Worm (Caenorhabditis elegans) whole organism, L4/young adult: Measurements from ENCODE around the gene ugt-46.

Source experiments
- W03F9.2 ChIP-seq: fragments of 150-350 bp; optimal IDR thresholded peaks from 2 replicates; lab custom pipeline; 2014; ENCODE audit warnings: missing biosample characterization, missing genetic modification characterization
- dao-5 ChIP-seq: sonication (generic microtip); optimal IDR thresholded peaks from 2 replicates; lab custom pipeline; 2016; ENCODE audit warnings: missing genotype, missing genetic modification characterization, moderate library complexity, missing compliant biosample characterization
- him-1 ChIP-seq: sonication (generic microtip); optimal IDR thresholded peaks from 2 replicates; lab custom pipeline; 2016; ENCODE audit warnings: missing genotype, missing genetic modification reagents, missing genetic modification characterization, missing compliant biosample characterization

The ugt-46 gene

ce11 chrX:530011-530410 is at the start of gene ugt-46:
ugt-46 (minus strand) TSS chrX:530289.
- TF ChIP-seq dao-5 (tag; lab: Kevin White, UChicago) (no peak), W03F9.2 (tag; lab: Kevin White, UChicago) (no peak), him-1 (tag; lab: Kevin White, UChicago) (no peak)

ce11 chrX:575084-575483 is 45.0 kb upstream of the ugt-46 start:
- TF ChIP-seq dao-5 (tag; lab: Kevin White, UChicago) (no peak), W03F9.2 (tag; lab: Kevin White, UChicago) (no peak), him-1 (tag; lab: Kevin White, UChicago) (no peak)

- TF ChIP-seq dao-5 (tag; lab: Kevin White, UChicago) (no peak), W03F9.2 (tag; lab: Kevin White, UChicago) (no peak), him-1 (tag; lab: Kevin White, UChicago) (no peak)
Observed at ce11 chrX:573270-573669, 43.2 kb upstream of the ugt-46 start.

- TF ChIP-seq dao-5 (tag; lab: Kevin White, UChicago) (no peak), W03F9.2 (tag; lab: Kevin White, UChicago) (no peak), him-1 (tag; lab: Kevin White, UChicago) (no peak)
Observed at ce11 chrX:572601-573000, 42.5 kb upstream of the ugt-46 start, which contains the start of gene mrp-2. mrp-2 (minus strand) TSS chrX:572701.

ce11 chrX:571367-571766 is 41.3 kb upstream of the ugt-46 start:
- TF ChIP-seq dao-5 (tag; lab: Kevin White, UChicago) (no peak), him-1 (tag; lab: Kevin White, UChicago) (no peak), W03F9.2 (tag; lab: Kevin White, UChicago) (no peak)

- no peak for TF ChIP-seq him-1 (tag; lab: Kevin White, UChicago)
- no peak for TF ChIP-seq W03F9.2 (tag; lab: Kevin White, UChicago)
- no peak for TF ChIP-seq dao-5 (tag; lab: Kevin White, UChicago)
Observed at ce11 chrX:557857-558256, 27.8 kb upstream of the ugt-46 start, which contains the start of gene nas-38. nas-38 (plus strand) TSS chrX:558157.

- TF ChIP-seq W03F9.2 (tag; lab: Kevin White, UChicago), result no peak
- TF ChIP-seq dao-5 (tag; lab: Kevin White, UChicago), result no peak
- TF ChIP-seq him-1 (tag; lab: Kevin White, UChicago), result no peak
Observed at ce11 chrX:557195-557594, 27.1 kb upstream of the ugt-46 start, which contains the start of gene hlh-19. hlh-19 (minus strand) TSS chrX:557295.

- no peak for TF ChIP-seq W03F9.2 (tag; lab: Kevin White, UChicago)
- no peak for TF ChIP-seq dao-5 (tag; lab: Kevin White, UChicago)
- no peak for TF ChIP-seq him-1 (tag; lab: Kevin White, UChicago)
Observed at ce11 chrX:555043-555791, 25.1 kb upstream of the ugt-46 start.

- TF ChIP-seq W03F9.2 (tag; lab: Kevin White, UChicago) (no peak), dao-5 (tag; lab: Kevin White, UChicago) (no peak), him-1 (tag; lab: Kevin White, UChicago) (no peak)
Observed at ce11 chrX:553875-554274, 23.8 kb upstream of the ugt-46 start, which contains the start of gene F57C12.6. F57C12.6 (minus strand) TSS chrX:553975.

- TF ChIP-seq W03F9.2 (tag; lab: Kevin White, UChicago) (no peak), dao-5 (tag; lab: Kevin White, UChicago) (no peak), him-1 (tag; lab: Kevin White, UChicago) (no peak)
Observed at ce11 chrX:553420-553819, 23.3 kb upstream of the ugt-46 start.

- TF ChIP-seq him-1 (tag; lab: Kevin White, UChicago) (no peak), dao-5 (tag; lab: Kevin White, UChicago) (no peak), W03F9.2 (tag; lab: Kevin White, UChicago) (no peak)
Observed at ce11 chrX:551175-551729, 21.2 kb upstream of the ugt-46 start, which contains the start of gene F57C12.2. F57C12.2 (minus strand) TSS chrX:551392.

ce11 chrX:542807-543206 is 12.7 kb upstream of the ugt-46 start, which contains the start of gene F28C10.1:
F28C10.1 (plus strand) TSS chrX:543107.
- TF ChIP-seq W03F9.2 (tag; lab: Kevin White, UChicago) (no peak), him-1 (tag; lab: Kevin White, UChicago) (no peak), dao-5 (tag; lab: Kevin White, UChicago) (no peak)

- no peak for TF ChIP-seq him-1 (tag; lab: Kevin White, UChicago)
- no peak for TF ChIP-seq W03F9.2 (tag; lab: Kevin White, UChicago)
- no peak for TF ChIP-seq dao-5 (tag; lab: Kevin White, UChicago)
Observed at ce11 chrX:538083-538482, 8.0 kb upstream of the ugt-46 start.
